Fruit fly (Drosophila melanogaster) whole organism, prepupa: Measurements from ENCODE around the gene Tollo.

Source experiments
- Blimp-1 ChIP-seq: fragments of 200-800 bp; sonication (Bioruptor generic); optimal IDR thresholded peaks from 3 replicates; lab custom pipeline; 2017; ENCODE audit warnings: missing biosample characterization, missing genetic modification characterization, mild to moderate bottlenecking, moderate library complexity, missing genetic modification reagents
- CG10631 ChIP-seq: fragments of 200-800 bp; sonication (Bioruptor generic); optimal IDR thresholded peaks from 2 replicates; lab custom pipeline; 2016; ENCODE audit warnings: missing biosample characterization, missing genetic modification characterization
- CG10669 ChIP-seq: fragments of 200-800 bp; sonication (Bioruptor generic); optimal IDR thresholded peaks from 3 replicates; lab custom pipeline; 2018; ENCODE audit warnings: missing biosample characterization, mild to moderate bottlenecking, missing genetic modification characterization, moderate library complexity
- CG11294 ChIP-seq: fragments of 200-800 bp; sonication (Bioruptor generic); IDR thresholded peaks from 2 replicates; pipeline ENCODE4 v1.3.6; 2022; ENCODE audit warnings: missing biosample characterization, missing genetic modification characterization
- CG11762 ChIP-seq: fragments of 200-800 bp; sonication (Bioruptor generic); optimal IDR thresholded peaks from 3 replicates; lab custom pipeline; 2016; ENCODE audit warnings: missing biosample characterization, missing genetic modification characterization; ENCODE audit not compliant: insufficient read depth
- CG11902 ChIP-seq: fragments of 200-800 bp; sonication (Bioruptor generic); optimal IDR thresholded peaks from 3 replicates; lab custom pipeline; 2016; ENCODE audit warnings: missing biosample characterization, missing genetic modification characterization
- CG15336 ChIP-seq: fragments of 200-800 bp; sonication (Bioruptor generic); IDR thresholded peaks from 2 replicates; pipeline ENCODE4 v1.3.6; 2022; ENCODE audit warnings: missing biosample characterization, missing genetic modification characterization
- CG1621 ChIP-seq: fragments of 200-800 bp; sonication (Bioruptor generic); optimal IDR thresholded peaks from 3 replicates; lab custom pipeline; 2018; ENCODE audit warnings: missing biosample characterization, mild to moderate bottlenecking, missing genetic modification characterization
- CG16779 ChIP-seq: fragments of 200-800 bp; sonication (Bioruptor generic); optimal IDR thresholded peaks from 3 replicates; lab custom pipeline; 2017; ENCODE audit warnings: missing biosample characterization, mild to moderate bottlenecking, missing genetic modification characterization
- CG3032 ChIP-seq: fragments of 200-800 bp; optimal IDR thresholded peaks from 2 replicates; lab custom pipeline; 2019; ENCODE audit warnings: missing biosample characterization, mild to moderate bottlenecking, missing genetic modification characterization, moderate library complexity
- CG31627 ChIP-seq: fragments of 200-800 bp; sonication (Bioruptor generic); optimal IDR thresholded peaks from 3 replicates; lab custom pipeline; 2016; ENCODE audit warnings: missing biosample characterization, missing genetic modification characterization
- CG32006 ChIP-seq: fragments of 200-800 bp; sonication (Bioruptor generic); optimal IDR thresholded peaks from 3 replicates; lab custom pipeline; 2017; ENCODE audit warnings: missing biosample characterization, mild to moderate bottlenecking, missing genetic modification characterization
- CG34406 ChIP-seq: fragments of 200-800 bp; sonication (Bioruptor generic); optimal IDR thresholded peaks from 3 replicates; lab custom pipeline; 2016; ENCODE audit warnings: missing biosample characterization, missing genetic modification characterization
- CG3919 ChIP-seq: fragments of 200-800 bp; sonication (Bioruptor generic); optimal IDR thresholded peaks from 3 replicates; lab custom pipeline; 2016; ENCODE audit warnings: missing biosample characterization, missing genetic modification characterization
- CG4318 ChIP-seq: fragments of 200-800 bp; sonication (Bioruptor generic); optimal IDR thresholded peaks from 3 replicates; lab custom pipeline; 2017; ENCODE audit warnings: missing biosample characterization, mild to moderate bottlenecking, missing genetic modification characterization
- CG6276 ChIP-seq: fragments of 200-800 bp; sonication (Bioruptor generic); optimal IDR thresholded peaks from 2 replicates; lab custom pipeline; 2017; ENCODE audit warnings: missing biosample characterization, mild to moderate bottlenecking, missing genetic modification characterization
- CG6792 ChIP-seq: fragments of 200-800 bp; sonication (Bioruptor generic); optimal IDR thresholded peaks from 3 replicates; lab custom pipeline; 2016; ENCODE audit warnings: missing biosample characterization, missing genetic modification characterization
- CG6808 ChIP-seq: fragments of 200-800 bp; sonication (Bioruptor generic); optimal IDR thresholded peaks from 3 replicates; lab custom pipeline; 2017; ENCODE audit warnings: missing biosample characterization, missing genetic modification characterization, mild to moderate bottlenecking, moderate library complexity, missing genetic modification reagents
- CG6854 ChIP-seq: fragments of 200-800 bp; sonication (Bioruptor generic); optimal IDR thresholded peaks from 2 replicates; lab custom pipeline; 2017; ENCODE audit warnings: missing biosample characterization, mild to moderate bottlenecking, missing genetic modification characterization
- CG7368 ChIP-seq: fragments of 200-800 bp; sonication (Bioruptor generic); optimal IDR thresholded peaks from 3 replicates; lab custom pipeline; 2016; ENCODE audit warnings: missing biosample characterization, missing genetic modification characterization
- CG8632 ChIP-seq: fragments of 200-800 bp; sonication (Bioruptor generic); optimal IDR thresholded peaks from 3 replicates; lab custom pipeline; 2016; ENCODE audit warnings: missing biosample characterization, missing genetic modification characterization
- Eip75B ChIP-seq: fragments of 200-800 bp; sonication (Bioruptor generic); optimal IDR thresholded peaks from 3 replicates; lab custom pipeline; 2016; ENCODE audit warnings: missing biosample characterization, missing genetic modification characterization
- Eip78C ChIP-seq: fragments of 200-800 bp; sonication (Bioruptor generic); peaks from one replicate; lab custom pipeline; 2016; ENCODE audit warnings: missing biosample characterization, missing genetic modification characterization
- Eip93F ChIP-seq: fragments of 200-800 bp; sonication (Bioruptor generic); optimal IDR thresholded peaks from 2 replicates; lab custom pipeline; 2016; ENCODE audit warnings: missing biosample characterization, mild to moderate bottlenecking, missing genetic modification characterization
- Ets21C ChIP-seq: fragments of 200-800 bp; sonication (Bioruptor generic); optimal IDR thresholded peaks from 3 replicates; lab custom pipeline; 2016; ENCODE audit warnings: missing biosample characterization, missing genetic modification characterization
- Gug ChIP-seq: fragments of 200-800 bp; sonication (Bioruptor generic); IDR thresholded peaks from 2 replicates; pipeline ENCODE4 v1.3.6; 2022; ENCODE audit warnings: missing biosample characterization, missing genetic modification characterization
- Hr38 ChIP-seq: sonication (Bioruptor generic); optimal IDR thresholded peaks from 2 replicates; lab custom pipeline; 2016; ENCODE audit warnings: missing biosample characterization, missing genetic modification characterization
- Hr39 ChIP-seq: fragments of 200-800 bp; sonication (Bioruptor generic); optimal IDR thresholded peaks from 2 replicates; lab custom pipeline; 2016; ENCODE audit warnings: missing biosample characterization, missing genetic modification characterization
- Hr4 ChIP-seq: fragments of 200-800 bp; sonication (Bioruptor generic); optimal IDR thresholded peaks from 3 replicates; lab custom pipeline; 2016; ENCODE audit warnings: missing biosample characterization, missing genetic modification characterization
- Lpt ChIP-seq: fragments of 200-800 bp; sonication (Bioruptor generic); optimal IDR thresholded peaks from 3 replicates; lab custom pipeline; 2016; ENCODE audit warnings: missing biosample characterization, missing genetic modification characterization
- Met ChIP-seq: fragments of 200-800 bp; sonication (Bioruptor generic); optimal IDR thresholded peaks from 3 replicates; lab custom pipeline; 2016; ENCODE audit warnings: missing biosample characterization, missing genetic modification characterization
- OdsH ChIP-seq: fragments of 200-800 bp; sonication (Bioruptor generic); optimal IDR thresholded peaks from 3 replicates; lab custom pipeline; 2016; ENCODE audit warnings: missing biosample characterization, missing genetic modification characterization
- Sox102F ChIP-seq: fragments of 200-800 bp; sonication (Bioruptor generic); optimal IDR thresholded peaks from 2 replicates; lab custom pipeline; 2016; ENCODE audit warnings: missing biosample characterization, mild to moderate bottlenecking, missing genetic modification characterization
- Sox14 ChIP-seq: fragments of 200-800 bp; sonication (Bioruptor generic); optimal IDR thresholded peaks from 3 replicates; lab custom pipeline; 2016; ENCODE audit warnings: missing biosample characterization, missing genetic modification characterization
- Sox15 ChIP-seq: fragments of 200-800 bp; sonication (Bioruptor generic); optimal IDR thresholded peaks from 3 replicates; lab custom pipeline; 2016; ENCODE audit warnings: missing biosample characterization, missing genetic modification characterization
- achi ChIP-seq: fragments of 200-800 bp; sonication (Bioruptor generic); optimal IDR thresholded peaks from 3 replicates; lab custom pipeline; 2016; ENCODE audit warnings: missing biosample characterization, missing genetic modification characterization
- acj6 ChIP-seq: fragments of 200-800 bp; sonication (Bioruptor generic); optimal IDR thresholded peaks from 3 replicates; lab custom pipeline; 2016; ENCODE audit warnings: missing biosample characterization, missing genetic modification characterization
- cyc ChIP-seq: fragments of 200-800 bp; sonication (Bioruptor generic); optimal IDR thresholded peaks from 3 replicates; lab custom pipeline; 2016; ENCODE audit warnings: missing biosample characterization, missing genetic modification characterization
- dsx ChIP-seq: fragments of 200-800 bp; optimal IDR thresholded peaks from 3 replicates; lab custom pipeline; 2019; ENCODE audit warnings: missing biosample characterization, mild to moderate bottlenecking, missing genetic modification characterization, moderate library complexity; ENCODE audit not compliant: poor library complexity, severe bottlenecking
- eg ChIP-seq: fragments of 200-800 bp; sonication (Bioruptor generic); IDR thresholded peaks from 3 replicates; pipeline ENCODE4 v1.3.6; 2022; ENCODE audit warnings: missing biosample characterization, missing genetic modification characterization
- esn ChIP-seq: fragments of 200-800 bp; sonication (Bioruptor generic); optimal IDR thresholded peaks from 2 replicates; lab custom pipeline; 2016; ENCODE audit warnings: missing biosample characterization, mild to moderate bottlenecking, missing genetic modification characterization, moderate library complexity
- fd59A ChIP-seq: fragments of 200-800 bp; sonication (Bioruptor generic); optimal IDR thresholded peaks from 2 replicates; lab custom pipeline; 2017; ENCODE audit warnings: missing biosample characterization, mild to moderate bottlenecking, missing genetic modification characterization, missing genetic modification reagents
- fd85E ChIP-seq: fragments of 200-800 bp; sonication (Bioruptor generic); optimal IDR thresholded peaks from 3 replicates; lab custom pipeline; 2016; ENCODE audit warnings: missing biosample characterization, missing genetic modification characterization
- lz ChIP-seq: fragments of 200-800 bp; sonication (Bioruptor generic); optimal IDR thresholded peaks from 3 replicates; lab custom pipeline; 2016; ENCODE audit warnings: missing biosample characterization, missing genetic modification characterization
- net ChIP-seq: fragments of 200-800 bp; sonication (Bioruptor generic); optimal IDR thresholded peaks from 3 replicates; lab custom pipeline; 2016; ENCODE audit warnings: missing biosample characterization, missing genetic modification characterization
- pdm3 ChIP-seq: fragments of 200-800 bp; sonication (Bioruptor generic); optimal IDR thresholded peaks from 3 replicates; lab custom pipeline; 2016; ENCODE audit warnings: missing biosample characterization, missing genetic modification characterization
- salr ChIP-seq, 2 experiments: fragments of 200-800 bp; sonication (Bioruptor generic); optimal IDR thresholded peaks; 3 replicates each; lab custom pipeline; 2016 to 2018; ENCODE audit warnings: missing biosample characterization in 2 of 2, missing genetic modification characterization in 2 of 2, mild to moderate bottlenecking in 1 of 2
- spab ChIP-seq: fragments of 200-800 bp; sonication (Bioruptor generic); optimal IDR thresholded peaks from 2 replicates; lab custom pipeline; 2017; ENCODE audit warnings: missing biosample characterization, mild to moderate bottlenecking, missing genetic modification characterization, missing genetic modification reagents
- ss ChIP-seq, 2 experiments: fragments of 200-800 bp; sonication (Bioruptor generic); optimal IDR thresholded peaks; 2 replicates in 1 of 2; 3 replicates in 1 of 2; lab custom pipeline; 2017 to 2018; ENCODE audit warnings: mild to moderate bottlenecking in 2 of 2, missing biosample characterization in 2 of 2, missing genetic modification characterization in 2 of 2, moderate library complexity in 1 of 2
- svp ChIP-seq: fragments of 200-800 bp; sonication (Bioruptor generic); peaks from one replicate; lab custom pipeline; 2016; ENCODE audit warnings: missing biosample characterization, missing genetic modification characterization
- topi ChIP-seq: fragments of 200-800 bp; sonication (Bioruptor generic); optimal IDR thresholded peaks from 3 replicates; lab custom pipeline; 2016; ENCODE audit warnings: missing biosample characterization, missing genetic modification characterization
- vri ChIP-seq: fragments of 200-800 bp; sonication (Bioruptor generic); optimal IDR thresholded peaks from 3 replicates; lab custom pipeline; 2016; ENCODE audit warnings: missing biosample characterization, mild to moderate bottlenecking, missing genetic modification characterization

The Tollo gene

DNA sequence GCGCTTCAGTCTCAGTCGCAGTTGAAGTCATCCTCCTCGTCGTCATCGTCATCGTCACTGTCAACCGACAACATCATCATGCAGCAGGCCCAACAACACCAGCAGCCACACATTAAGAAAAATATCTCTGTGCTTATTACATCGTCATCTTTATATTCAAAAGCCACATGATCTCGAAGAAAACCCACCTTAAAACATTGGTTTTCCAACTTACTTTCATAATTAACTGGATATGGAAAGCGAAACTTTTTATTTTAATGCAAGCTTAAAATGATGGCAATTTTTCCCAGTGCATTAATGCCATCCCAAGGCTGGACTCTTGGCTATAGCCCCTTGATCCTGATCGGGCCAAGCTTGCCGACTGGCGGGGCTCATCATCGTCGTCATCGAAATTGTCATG, 9.7 kb upstream of the Tollo start:
- TF ChIP-seq CG8632 (peak; percentile 69), Hr39 (GFP tag; lab: Kevin White, UChicago) (peak; percentile 73), Sox15 (GFP tag; lab: Kevin White, UChicago) (peak; percentile 56), CG11294 (no peak), Sox14 (peak; percentile 76), pdm3 (peak; percentile 75), Ets21C (GFP tag; lab: Kevin White, UChicago) (peak; percentile 46), cyc (peak; percentile 71), CG11902 (GFP tag; lab: Kevin White, UChicago) (peak; percentile 63), CG10631 (GFP tag; lab: Kevin White, UChicago) (peak; percentile 78), CG6276 (GFP tag; lab: Kevin White, UChicago) (peak; percentile 11), CG31627 (GFP tag; lab: Kevin White, UChicago) (peak; percentile 64), eg (no peak), OdsH (peak; percentile 83), CG3032 (peak; percentile 81), spab (peak; percentile 74), dsx (GFP tag; lab: Kevin White, UChicago) (peak; percentile 83), salr (GFP tag; optimal IDR thresholded peaks at IDR 0.05; lab: Kevin White, UChicago) (peak; percentile 21 to 74), Eip75B (GFP tag; lab: Kevin White, UChicago) (peak; percentile 84), Eip93F (GFP tag; lab: Kevin White, UChicago) (no peak), CG32006 (GFP tag; lab: Kevin White, UChicago) (peak; percentile 57), CG15336 (GFP tag; lab: Robert Waterston, UW) (peak; percentile 42; the same call in 1 of the 2 replicates), esn (GFP tag; lab: Kevin White, UChicago) (peak; percentile 77), net (peak; percentile 74), CG16779 (tag; lab: Kevin White, UChicago) (peak; percentile 37), topi (GFP tag; lab: Kevin White, UChicago) (peak; percentile 70), CG6854 (GFP tag; lab: Kevin White, UChicago) (no peak), fd59A (peak; percentile 77), Hr38 (no peak), svp (GFP tag; lab: Kevin White, UChicago) (peak; percentile 89), Blimp-1 (no peak), Eip78C (GFP tag; lab: Kevin White, UChicago) (peak; percentile 96), CG6808 (GFP tag; lab: Kevin White, UChicago) (peak; percentile 79), CG10669 (GFP tag; lab: Kevin White, UChicago) (peak; percentile 85), Sox102F (GFP tag; lab: Kevin White, UChicago) (peak; percentile 79), acj6 (GFP tag; lab: Kevin White, UChicago) (peak; percentile 80), Gug (GFP tag; lab: Robert Waterston, UW) (peak; percentile 36; the same call in 1 of the 2 replicates), vri (GFP tag; lab: Kevin White, UChicago) (peak; percentile 42), Hr4 (peak; percentile 61), achi (GFP tag; lab: Kevin White, UChicago) (peak; percentile 72), ss (GFP tag; optimal IDR thresholded peaks at IDR 0.05; lab: Kevin White, UChicago) (peak; percentile 67 to 79), CG7368 (GFP tag; lab: Kevin White, UChicago) (peak; percentile 69), CG11762 (GFP tag; lab: Kevin White, UChicago) (peak; percentile 70), Met (GFP tag; lab: Kevin White, UChicago) (peak; percentile 76), CG4318 (GFP tag; lab: Kevin White, UChicago) (peak; percentile 40), CG34406 (GFP tag; lab: Kevin White, UChicago) (peak; percentile 67), CG3919 (peak; percentile 83), CG1621 (tag; lab: Kevin White, UChicago) (peak; percentile 85), fd85E (GFP tag; lab: Kevin White, UChicago) (peak; percentile 57), Lpt (GFP tag; lab: Kevin White, UChicago) (peak; percentile 48), lz (peak; percentile 74), CG6792 (GFP tag; lab: Kevin White, UChicago) (peak; percentile 73)
